Worm (Caenorhabditis elegans) whole organism, mixed stage, embryonic: ENCODE results near the gene C08B6.3.

Experiments
- bed-3 ChIP-seq: fragments of 200-800 bp; sonication (Bioruptor generic); optimal IDR thresholded peaks from 3 replicates; lab custom pipeline; 2018; ENCODE audit warnings: mild to moderate bottlenecking, missing genetic modification characterization, moderate library complexity, missing compliant biosample characterization
- blmp-1 ChIP-seq: fragments of 150-350 bp; optimal IDR thresholded peaks from 2 replicates; lab custom pipeline; 2014; ENCODE audit warnings: missing biosample characterization, missing genetic modification characterization
- ceh-39 ChIP-seq: fragments of 150-350 bp; optimal IDR thresholded peaks from 2 replicates; lab custom pipeline; 2014; ENCODE audit warnings: missing biosample characterization, missing genetic modification characterization
- ceh-43 ChIP-seq: fragments of 200-800 bp; sonication (Bioruptor generic); optimal IDR thresholded peaks from 2 replicates; lab custom pipeline; 2018; ENCODE audit warnings: mild to moderate bottlenecking, missing genetic modification characterization, moderate library complexity, missing compliant biosample characterization
- ceh-83 ChIP-seq: fragments of 200-800 bp; sonication (Bioruptor generic); optimal IDR thresholded peaks from 2 replicates; lab custom pipeline; 2018; ENCODE audit warnings: mild to moderate bottlenecking, missing genetic modification characterization, missing compliant biosample characterization
- ces-1 ChIP-seq: fragments of 150-350 bp; optimal IDR thresholded peaks from 2 replicates; lab custom pipeline; 2014; ENCODE audit warnings: missing biosample characterization, missing genetic modification reagents, missing genetic modification characterization
- cnd-1 ChIP-seq: fragments of 200-800 bp; sonication (Bioruptor generic); optimal IDR thresholded peaks from 2 replicates; lab custom pipeline; 2018; ENCODE audit warnings: mild to moderate bottlenecking, missing genetic modification characterization, missing compliant biosample characterization
- drap-1 ChIP-seq: fragments of 200-800 bp; sonication (Bioruptor generic); optimal IDR thresholded peaks from 3 replicates; lab custom pipeline; 2018; ENCODE audit warnings: mild to moderate bottlenecking, missing genetic modification characterization, missing compliant biosample characterization
- elt-1 ChIP-seq: sonication (generic microtip); optimal IDR thresholded peaks from 2 replicates; lab custom pipeline; 2017; ENCODE audit warnings: missing genetic modification characterization, mild to moderate bottlenecking, missing compliant biosample characterization, antibody characterized with exemption, moderate library complexity, borderline replicate concordance; ENCODE audit not compliant: insufficient read depth
- elt-3 ChIP-seq: fragments of 150-350 bp; optimal IDR thresholded peaks from 2 replicates; lab custom pipeline; 2014; ENCODE audit warnings: missing biosample characterization, missing genetic modification characterization
- flh-1 ChIP-seq: fragments of 200-800 bp; sonication (Bioruptor generic); optimal IDR thresholded peaks from 2 replicates; lab custom pipeline; 2018; ENCODE audit warnings: mild to moderate bottlenecking, missing genetic modification characterization, moderate library complexity, missing compliant biosample characterization
- hlh-1 ChIP-seq: fragments of 150-350 bp; optimal IDR thresholded peaks from 2 replicates; lab custom pipeline; 2014; ENCODE audit warnings: missing biosample characterization, missing genetic modification reagents, missing genetic modification characterization
- lin-32 ChIP-seq: fragments of 200-800 bp; sonication (Bioruptor generic); optimal IDR thresholded peaks from 2 replicates; lab custom pipeline; 2018; ENCODE audit warnings: mild to moderate bottlenecking, missing genetic modification characterization, missing compliant biosample characterization
- lsy-2 ChIP-seq: fragments of 150-350 bp; optimal IDR thresholded peaks from 2 replicates; lab custom pipeline; 2014; ENCODE audit warnings: missing biosample characterization, missing genetic modification characterization
- mab-5 ChIP-seq: fragments of 150-350 bp; optimal IDR thresholded peaks from 2 replicates; lab custom pipeline; 2014; ENCODE audit warnings: missing biosample characterization, missing genetic modification characterization
- mep-1 ChIP-seq: fragments of 150-350 bp; optimal IDR thresholded peaks from 2 replicates; lab custom pipeline; 2017; ENCODE audit warnings: missing biosample characterization, missing genetic modification reagents, missing genetic modification characterization, inconsistent platforms
- mls-2 ChIP-seq: sonication (generic microtip); optimal IDR thresholded peaks from 2 replicates; lab custom pipeline; 2016; ENCODE audit warnings: mild to moderate bottlenecking, missing genetic modification characterization, moderate library complexity, missing compliant biosample characterization
- nhr-12 ChIP-seq: fragments of 150-350 bp; optimal IDR thresholded peaks from 2 replicates; lab custom pipeline; 2014; ENCODE audit warnings: missing biosample characterization, missing genetic modification characterization
- nhr-2 ChIP-seq: fragments of 150-350 bp; optimal IDR thresholded peaks from 2 replicates; lab custom pipeline; 2014; ENCODE audit warnings: missing biosample characterization, missing genetic modification characterization
- nhr-237 ChIP-seq: fragments of 150-350 bp; optimal IDR thresholded peaks from 2 replicates; lab custom pipeline; 2014; ENCODE audit warnings: missing biosample characterization, missing genetic modification characterization
- nhr-28 ChIP-seq: fragments of 150-350 bp; optimal IDR thresholded peaks from 2 replicates; lab custom pipeline; 2014; ENCODE audit warnings: missing biosample characterization, missing genetic modification characterization
- nhr-76 ChIP-seq: sonication (generic microtip); optimal IDR thresholded peaks from 2 replicates; lab custom pipeline; 2017; ENCODE audit warnings: missing biosample characterization, missing genetic modification characterization
- sem-2 ChIP-seq: fragments of 200-800 bp; sonication (Bioruptor generic); optimal IDR thresholded peaks from 2 replicates; lab custom pipeline; 2018; ENCODE audit warnings: mild to moderate bottlenecking, missing genetic modification characterization, missing compliant biosample characterization
- snpc-4 ChIP-seq: fragments of 150-350 bp; optimal IDR thresholded peaks from 2 replicates; lab custom pipeline; 2014; ENCODE audit warnings: missing biosample characterization, missing genetic modification characterization
- sptf-1 ChIP-seq: sonication (generic microtip); optimal IDR thresholded peaks from 2 replicates; lab custom pipeline; 2017; ENCODE audit warnings: mild to moderate bottlenecking, missing genetic modification characterization, moderate library complexity, missing compliant biosample characterization
- tbx-8 ChIP-seq: fragments of 200-800 bp; sonication (Bioruptor generic); optimal IDR thresholded peaks from 2 replicates; lab custom pipeline; 2018; ENCODE audit warnings: mild to moderate bottlenecking, missing genetic modification characterization, moderate library complexity, missing compliant biosample characterization
- unc-120 ChIP-seq: sonication (generic microtip); optimal IDR thresholded peaks from 2 replicates; lab custom pipeline; 2017; ENCODE audit warnings: missing genetic modification characterization, missing compliant biosample characterization; ENCODE audit not compliant: poor library complexity, severe bottlenecking
- unc-39 ChIP-seq: fragments of 150-350 bp; optimal IDR thresholded peaks from 2 replicates; lab custom pipeline; 2014; ENCODE audit warnings: missing biosample characterization, missing genetic modification characterization
- unc-62 ChIP-seq: fragments of 150-350 bp; optimal IDR thresholded peaks from 2 replicates; lab custom pipeline; 2014; ENCODE audit warnings: missing biosample characterization, missing genetic modification reagents, missing genetic modification characterization
- zip-8 ChIP-seq: fragments of 150-350 bp; optimal IDR thresholded peaks from 2 replicates; lab custom pipeline; 2014; ENCODE audit warnings: missing biosample characterization, missing genetic modification characterization
- ztf-11 ChIP-seq: fragments of 150-350 bp; optimal IDR thresholded peaks from 2 replicates; lab custom pipeline; 2014; ENCODE audit warnings: missing biosample characterization, missing genetic modification characterization

The C08B6.3 gene

ce11 chrV:10120898-10121297 is 8.8 kb upstream of the C08B6.3 start, which contains the start of gene srxa-18:
Gene srxa-18, minus strand, starts transcription at chrV:10120997.
- TF ChIP-seq snpc-4: no peak
- TF ChIP-seq elt-1 (tag; lab: Kevin White, UChicago): no peak
- no peak for TF ChIP-seq mls-2 (tag; lab: Kevin White, UChicago)
- no peak for TF ChIP-seq ztf-11 (tag; lab: Kevin White, UChicago)
- TF ChIP-seq hlh-1 (tag; lab: Kevin White, UChicago): no peak
- no peak for TF ChIP-seq blmp-1 (tag; lab: Kevin White, UChicago)
- TF ChIP-seq nhr-237 (tag; lab: Kevin White, UChicago): no peak
- TF ChIP-seq unc-120: no peak
- TF ChIP-seq drap-1 (GFP tag; lab: Kevin White, UChicago): no peak

- no peak for TF ChIP-seq ceh-43 (GFP tag; lab: Kevin White, UChicago)
- no peak for TF ChIP-seq elt-3 (tag; lab: Kevin White, UChicago)
- TF ChIP-seq nhr-2 (tag; lab: Kevin White, UChicago): no peak
- TF ChIP-seq nhr-76 (tag; lab: Kevin White, UChicago): no peak
- TF ChIP-seq ceh-39: no peak
- no peak for TF ChIP-seq lin-32
- no peak for TF ChIP-seq blmp-1 (tag; lab: Kevin White, UChicago)
- no peak for TF ChIP-seq nhr-28 (tag; lab: Kevin White, UChicago)
- TF ChIP-seq drap-1 (GFP tag; lab: Kevin White, UChicago): no peak
- no peak for TF ChIP-seq unc-62 (GFP tag; lab: Kevin White, UChicago)
- no peak for TF ChIP-seq ztf-11 (tag; lab: Kevin White, UChicago)
- TF ChIP-seq sptf-1 (tag; lab: Kevin White, UChicago): no peak
- no peak for TF ChIP-seq nhr-12 (tag; lab: Kevin White, UChicago)
- TF ChIP-seq mls-2 (tag; lab: Kevin White, UChicago): no peak
- no peak for TF ChIP-seq nhr-237 (tag; lab: Kevin White, UChicago)
- TF ChIP-seq, all 35 proteins: peak for 0
These were observed 5.4 kb upstream of the C08B6.3 start, which contains the start of gene C08B6.5 for ce11 chrV:10117465-10117864. Gene C08B6.5, plus strand, starts transcription at chrV:10117765.

ce11 chrV:10114329-10114728 is 2.2 kb upstream of the C08B6.3 start, which contains the start of gene cht-5:
Gene cht-5, plus strand, starts transcription at chrV:10114629.
- no peak for TF ChIP-seq hlh-1 (tag; lab: Kevin White, UChicago)
- TF ChIP-seq mep-1 (tag; lab: Kevin White, UChicago): no peak
- no peak for TF ChIP-seq mab-5
- no peak for TF ChIP-seq drap-1 (GFP tag; lab: Kevin White, UChicago)
- no peak for TF ChIP-seq unc-39
- TF ChIP-seq nhr-2 (tag; lab: Kevin White, UChicago): no peak
- TF ChIP-seq cnd-1: no peak
- TF ChIP-seq nhr-12 (tag; lab: Kevin White, UChicago): no peak
- TF ChIP-seq unc-120: no peak
- no peak for TF ChIP-seq lsy-2 (tag; lab: Kevin White, UChicago)
- TF ChIP-seq nhr-237 (tag; lab: Kevin White, UChicago): no peak
- no peak for TF ChIP-seq ces-1
- TF ChIP-seq ztf-11 (tag; lab: Kevin White, UChicago): no peak
- no peak for TF ChIP-seq blmp-1 (tag; lab: Kevin White, UChicago)
- TF ChIP-seq elt-1 (tag; lab: Kevin White, UChicago): no peak
- no peak for TF ChIP-seq tbx-8 (GFP tag; lab: Kevin White, UChicago)
- TF ChIP-seq elt-3 (tag; lab: Kevin White, UChicago): no peak
- TF ChIP-seq unc-62 (GFP tag; lab: Kevin White, UChicago): no peak
- no peak for TF ChIP-seq bed-3 (GFP tag; lab: Kevin White, UChicago)
- TF ChIP-seq, all 35 proteins: peak for 0

- TF ChIP-seq unc-62 (GFP tag; lab: Kevin White, UChicago): no peak
- TF ChIP-seq elt-1 (tag; lab: Kevin White, UChicago): no peak
- no peak for TF ChIP-seq zip-8 (tag; lab: Kevin White, UChicago)
- TF ChIP-seq hlh-1 (tag; lab: Kevin White, UChicago): no peak
- no peak for TF ChIP-seq drap-1 (GFP tag; lab: Kevin White, UChicago)
- TF ChIP-seq nhr-28 (tag; lab: Kevin White, UChicago): no peak
- TF ChIP-seq elt-3 (tag; lab: Kevin White, UChicago): no peak
- TF ChIP-seq nhr-12 (tag; lab: Kevin White, UChicago): no peak
- TF ChIP-seq ceh-83: no peak
- TF ChIP-seq, all 35 proteins: peak for 0
These were observed 958 bp downstream of the C08B6.3 start for ce11 chrV:10111129-10111528.

ce11 chrV:10107309-10107708 is 4.8 kb downstream of the C08B6.3 start, which contains the start of gene C08B6.11:
Gene C08B6.11, plus strand, starts transcription at chrV:10107609.
- TF ChIP-seq flh-1 (GFP tag; lab: Kevin White, UChicago): no peak
- no peak for TF ChIP-seq lsy-2 (tag; lab: Kevin White, UChicago)
- no peak for TF ChIP-seq mab-5
- no peak for TF ChIP-seq unc-39
- TF ChIP-seq sptf-1 (tag; lab: Kevin White, UChicago): no peak
- no peak for TF ChIP-seq unc-62 (GFP tag; lab: Kevin White, UChicago)
- TF ChIP-seq ces-1: no peak
- no peak for TF ChIP-seq unc-120
- TF ChIP-seq drap-1 (GFP tag; lab: Kevin White, UChicago): no peak
- TF ChIP-seq elt-3 (tag; lab: Kevin White, UChicago): no peak
- no peak for TF ChIP-seq mls-2 (tag; lab: Kevin White, UChicago)
- TF ChIP-seq zip-8 (tag; lab: Kevin White, UChicago): no peak
- TF ChIP-seq nhr-2 (tag; lab: Kevin White, UChicago): no peak
- no peak for TF ChIP-seq snpc-4
- no peak for TF ChIP-seq bed-3 (GFP tag; lab: Kevin White, UChicago)
- no peak for TF ChIP-seq sem-2 (GFP tag; lab: Kevin White, UChicago)
- TF ChIP-seq nhr-237 (tag; lab: Kevin White, UChicago): no peak
